Worm (Caenorhabditis elegans) whole organism, L1 larva: Measurements from ENCODE around the gene Y39F10C.3.
A peak's percentile ranks its signal among the peaks of the same experiment; 100 is the strongest.

Source experiments
- C34B4.2 ChIP-seq: sonication (generic microtip); optimal IDR thresholded peaks from 2 replicates; lab custom pipeline; 2017; ENCODE audit warnings: mild to moderate bottlenecking, missing genetic modification characterization, missing compliant biosample characterization
- Y116A8C.19 ChIP-seq: sonication (generic microtip); optimal IDR thresholded peaks from 2 replicates; lab custom pipeline; 2016; ENCODE audit warnings: missing compliant biosample characterization, missing genetic modification characterization, borderline replicate concordance
- aha-1 ChIP-seq: fragments of 150-350 bp; optimal IDR thresholded peaks from 2 replicates; lab custom pipeline; 2014; ENCODE audit warnings: missing biosample characterization, missing genetic modification characterization
- alr-1 ChIP-seq: fragments of 200-800 bp; sonication (Bioruptor generic); optimal IDR thresholded peaks from 2 replicates; lab custom pipeline; 2018; ENCODE audit warnings: borderline replicate concordance, mild to moderate bottlenecking, missing genetic modification characterization, missing compliant biosample characterization
- ceh-8 ChIP-seq: fragments of 200-800 bp; sonication (Bioruptor generic); optimal IDR thresholded peaks from 2 replicates; lab custom pipeline; 2018; ENCODE audit warnings: mild to moderate bottlenecking, missing genetic modification characterization, moderate library complexity, missing compliant biosample characterization
- ces-1 ChIP-seq: fragments of 150-350 bp; optimal IDR thresholded peaks from 2 replicates; lab custom pipeline; 2014; ENCODE audit warnings: missing biosample characterization, missing genetic modification reagents, missing genetic modification characterization
- dpl-1 ChIP-seq, 3 experiments: fragments of 150-350 bp in 2 of 3; sonication (generic microtip) in 1 of 3; optimal IDR thresholded peaks; 2 replicates each; lab custom pipeline; 2014 to 2017; ENCODE audit warnings: missing biosample characterization in 3 of 3, missing genetic modification characterization in 3 of 3, missing genetic modification reagents in 3 of 3
- efl-1 ChIP-seq, 4 experiments: fragments of 150-350 bp; optimal IDR thresholded peaks in 3 of 4; peaks in 1 of 4; 1 replicate in 1 of 4; 2 replicates in 3 of 4; lab custom pipeline; 2014; ENCODE audit warnings: missing biosample characterization in 2 of 4, missing genetic modification characterization in 2 of 4, missing genetic modification reagents in 2 of 4
- efl-3 ChIP-seq: fragments of 200-800 bp; sonication (Bioruptor generic); optimal IDR thresholded peaks from 2 replicates; lab custom pipeline; 2018; ENCODE audit warnings: mild to moderate bottlenecking, missing genetic modification characterization, missing compliant biosample characterization
- egl-13 ChIP-seq: sonication (generic microtip); optimal IDR thresholded peaks from 2 replicates; lab custom pipeline; 2016; ENCODE audit warnings: missing genotype, missing genetic modification reagents, missing genetic modification characterization, missing compliant biosample characterization
- ets-5 ChIP-seq: fragments of 200-800 bp; sonication (Bioruptor generic); IDR thresholded peaks from 2 replicates; pipeline ENCODE4 v1.3.6; 2022; ENCODE audit warnings: missing genetic modification characterization, missing compliant biosample characterization
- fkh-10 ChIP-seq: sonication (generic microtip); optimal IDR thresholded peaks from 2 replicates; lab custom pipeline; 2017; ENCODE audit warnings: missing biosample characterization, missing genetic modification reagents, missing genetic modification characterization
- fkh-4 ChIP-seq: sonication (generic microtip); optimal IDR thresholded peaks from 2 replicates; lab custom pipeline; 2016; ENCODE audit warnings: missing compliant biosample characterization, missing genetic modification characterization, borderline replicate concordance
- fkh-8 ChIP-seq: sonication (generic microtip); optimal IDR thresholded peaks from 2 replicates; lab custom pipeline; 2016; ENCODE audit warnings: mild to moderate bottlenecking, missing genetic modification characterization, missing compliant biosample characterization
- grh-1 ChIP-seq: fragments of 200-800 bp; sonication (Bioruptor generic); IDR thresholded peaks from 2 replicates; pipeline ENCODE4 v1.3.6; 2022; ENCODE audit warnings: missing genetic modification reagents, missing genetic modification characterization, missing compliant biosample characterization
- irx-1 ChIP-seq: sonication (generic microtip); optimal IDR thresholded peaks from 2 replicates; lab custom pipeline; 2016; ENCODE audit warnings: missing genetic modification characterization, missing compliant biosample characterization
- isw-1 ChIP-seq: fragments of 200-800 bp; sonication (Bioruptor generic); IDR thresholded peaks from 2 replicates; pipeline ENCODE4 v1.3.6; 2022; ENCODE audit warnings: missing genetic modification characterization, missing compliant biosample characterization
- lin-13 ChIP-seq: fragments of 150-350 bp; optimal IDR thresholded peaks from 2 replicates; lab custom pipeline; 2014; ENCODE audit warnings: missing biosample characterization, missing genetic modification reagents, missing genetic modification characterization
- lin-35 ChIP-seq, 2 experiments: fragments of 150-350 bp; optimal IDR thresholded peaks; 2 replicates each; lab custom pipeline; 2014; ENCODE audit warnings: missing biosample characterization in 2 of 2, missing genetic modification characterization in 2 of 2, missing genetic modification reagents in 2 of 2
- lir-3 ChIP-seq: sonication (generic microtip); optimal IDR thresholded peaks from 2 replicates; lab custom pipeline; 2016; ENCODE audit warnings: mild to moderate bottlenecking, missing genetic modification characterization, moderate library complexity, missing compliant biosample characterization; ENCODE audit not compliant: poor library complexity
- mab-9 ChIP-seq: fragments of 200-800 bp; sonication (Bioruptor generic); IDR thresholded peaks from 2 replicates; pipeline ENCODE4 v1.3.6; 2022; ENCODE audit warnings: missing genetic modification reagents, missing genetic modification characterization, missing compliant biosample characterization
- mep-1 ChIP-seq: fragments of 150-350 bp; optimal IDR thresholded peaks from 2 replicates; lab custom pipeline; 2014; ENCODE audit warnings: missing biosample characterization, missing genetic modification characterization
- nhr-11 ChIP-seq: fragments of 150-350 bp; optimal IDR thresholded peaks from 2 replicates; lab custom pipeline; 2014; ENCODE audit warnings: missing biosample characterization, missing genetic modification characterization
- nhr-12 ChIP-seq: sonication (generic microtip); optimal IDR thresholded peaks from 2 replicates; lab custom pipeline; 2017; ENCODE audit warnings: missing biosample characterization, missing genetic modification characterization
- nhr-20 ChIP-seq: sonication (generic microtip); optimal IDR thresholded peaks from 2 replicates; lab custom pipeline; 2016; ENCODE audit warnings: mild to moderate bottlenecking, missing genetic modification characterization, missing compliant biosample characterization
- nhr-76 ChIP-seq: sonication (generic microtip); optimal IDR thresholded peaks from 2 replicates; lab custom pipeline; 2017; ENCODE audit warnings: missing biosample characterization, missing genetic modification characterization
- nhr-77 ChIP-seq: fragments of 150-350 bp; optimal IDR thresholded peaks from 2 replicates; lab custom pipeline; 2014; ENCODE audit warnings: missing biosample characterization, missing genetic modification characterization
- nhr-90 ChIP-seq: sonication (generic microtip); optimal IDR thresholded peaks from 2 replicates; lab custom pipeline; 2016; ENCODE audit warnings: mild to moderate bottlenecking, missing genetic modification characterization, missing compliant biosample characterization; ENCODE audit not compliant: poor library complexity
- pax-3 ChIP-seq: fragments of 200-800 bp; sonication (Bioruptor generic); optimal IDR thresholded peaks from 2 replicates; lab custom pipeline; 2018; ENCODE audit warnings: mild to moderate bottlenecking, missing genetic modification characterization, moderate library complexity, missing compliant biosample characterization
- snpc-4 ChIP-seq: fragments of 150-350 bp; optimal IDR thresholded peaks from 2 replicates; lab custom pipeline; 2014; ENCODE audit warnings: missing biosample characterization, missing genetic modification characterization
- snu-23 ChIP-seq: sonication (generic microtip); optimal IDR thresholded peaks from 2 replicates; lab custom pipeline; 2016; ENCODE audit warnings: missing genetic modification characterization, missing compliant biosample characterization
- sptf-1 ChIP-seq: fragments of 150-350 bp; optimal IDR thresholded peaks from 2 replicates; lab custom pipeline; 2014; ENCODE audit warnings: missing biosample characterization, missing genetic modification characterization
- tlp-1 ChIP-seq: fragments of 150-350 bp; optimal IDR thresholded peaks from 2 replicates; lab custom pipeline; 2014; ENCODE audit warnings: missing biosample characterization, missing genetic modification characterization
- unc-130 ChIP-seq: fragments of 150-350 bp; optimal IDR thresholded peaks from 2 replicates; lab custom pipeline; 2017; ENCODE audit warnings: missing biosample characterization, missing genetic modification characterization, inconsistent platforms
- unc-30 ChIP-seq: sonication (generic microtip); optimal IDR thresholded peaks from 2 replicates; lab custom pipeline; 2017; ENCODE audit warnings: missing biosample characterization, missing genetic modification characterization
- unc-86 ChIP-seq: sonication (generic microtip); optimal IDR thresholded peaks from 2 replicates; lab custom pipeline; 2016; ENCODE audit warnings: missing genetic modification characterization, missing compliant biosample characterization
- unc-98 ChIP-seq: fragments of 200-800 bp; sonication (Bioruptor generic); IDR thresholded peaks from 2 replicates; pipeline ENCODE4 v1.3.6; 2022; ENCODE audit warnings: missing genetic modification characterization, missing compliant biosample characterization
- vab-15 ChIP-seq: sonication (generic microtip); optimal IDR thresholded peaks from 2 replicates; lab custom pipeline; 2017; ENCODE audit warnings: missing genotype, mild to moderate bottlenecking, missing genetic modification characterization, missing compliant biosample characterization
- xbp-1 ChIP-seq: sonication (generic microtip); optimal IDR thresholded peaks from 2 replicates; lab custom pipeline; 2016; ENCODE audit warnings: missing genetic modification characterization, missing compliant biosample characterization
- zip-4 ChIP-seq: fragments of 200-800 bp; sonication (Bioruptor generic); optimal IDR thresholded peaks from 2 replicates; lab custom pipeline; 2018; ENCODE audit warnings: mild to moderate bottlenecking, missing genetic modification characterization, moderate library complexity, missing compliant biosample characterization
- ztf-11 ChIP-seq, 2 experiments: sonication (generic microtip); optimal IDR thresholded peaks; 2 replicates each; lab custom pipeline; 2016 to 2017; ENCODE audit warnings: missing genetic modification characterization in 2 of 2, missing biosample characterization in 1 of 2, missing compliant biosample characterization in 1 of 2
- ztf-4 ChIP-seq: fragments of 150-350 bp; optimal IDR thresholded peaks from 2 replicates; lab custom pipeline; 2014; ENCODE audit warnings: missing biosample characterization, missing genetic modification characterization

Y39F10C.3 gene

DNA sequence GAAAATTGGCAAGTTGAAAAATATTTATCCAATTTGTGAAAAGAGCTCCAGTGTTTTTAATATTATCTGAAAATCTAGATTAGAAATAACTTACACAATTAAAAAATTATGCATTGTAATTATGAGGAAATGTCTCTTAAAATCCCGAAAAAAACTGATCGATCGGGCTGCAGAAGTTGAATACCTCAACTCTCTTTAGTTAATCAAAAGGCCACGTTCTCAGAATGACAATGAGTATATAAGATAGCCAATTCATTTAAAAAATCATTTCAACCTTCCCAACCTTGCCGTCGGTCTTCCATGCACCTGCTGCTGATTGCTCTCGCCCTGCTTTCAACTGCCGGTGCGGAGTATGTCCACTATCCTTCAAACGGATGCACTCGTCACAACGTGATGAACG lies 15.5 kb downstream of the Y39F10C.3 start, which contains the start of gene T02H6.4 (continued):
- TF ChIP-seq fkh-4 (tag; lab: Kevin White, UChicago): no peak

ce11 chrII:691550-691949 lies 17.3 kb downstream of the Y39F10C.3 start, which contains the start of gene T02H6.3:
Gene T02H6.3 (plus strand): TSS chrII:691850.
- TF ChIP-seq nhr-77: no peak
- TF ChIP-seq mep-1: no peak
- no peak for TF ChIP-seq snpc-4 (tag; lab: Kevin White, UChicago)
- TF ChIP-seq pax-3 (tag; lab: Kevin White, UChicago): no peak
- TF ChIP-seq zip-4 (GFP tag; lab: Kevin White, UChicago): no peak
- no peak for TF ChIP-seq egl-13
- no peak for TF ChIP-seq grh-1 (GFP tag; lab: Robert Waterston, UW)
- no peak for TF ChIP-seq nhr-76
- TF ChIP-seq snu-23 (GFP tag; lab: Kevin White, UChicago): no peak
- no peak for TF ChIP-seq dpl-1 (GFP tag; optimal IDR thresholded peaks at IDR 0.05; lab: Kevin White, UChicago)
- TF ChIP-seq unc-130 (tag; lab: Kevin White, UChicago): no peak
- TF ChIP-seq lir-3 (tag; lab: Kevin White, UChicago): no peak
- no peak for TF ChIP-seq efl-3 (GFP tag; lab: Kevin White, UChicago)
- TF ChIP-seq unc-86 (tag; lab: Kevin White, UChicago): no peak
- no peak for TF ChIP-seq nhr-90
- no peak for TF ChIP-seq ces-1
- no peak for TF ChIP-seq xbp-1 (tag; lab: Kevin White, UChicago)
- no peak for TF ChIP-seq fkh-10 (GFP tag; lab: Kevin White, UChicago)
- no peak for TF ChIP-seq fkh-8
- no peak for TF ChIP-seq irx-1 (tag; lab: Kevin White, UChicago)

DNA sequence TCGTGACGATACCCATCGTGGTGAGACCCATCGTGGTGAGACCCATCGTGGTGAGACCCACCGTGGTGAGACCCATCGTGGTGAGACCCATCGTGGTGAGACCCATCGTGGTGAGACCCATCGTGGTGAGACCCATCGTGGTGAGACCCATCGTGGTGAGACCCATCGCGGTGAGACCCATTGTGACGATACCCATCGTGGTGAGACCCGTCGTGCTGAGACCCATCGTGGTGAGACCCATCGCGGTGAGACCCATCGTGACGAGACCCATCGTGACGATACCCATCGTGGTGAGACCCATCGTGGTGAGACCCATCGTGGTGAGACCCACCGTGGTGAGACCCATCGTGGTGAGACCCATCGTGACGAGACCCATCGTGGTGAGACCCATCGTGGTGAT lies 20.9 kb downstream of the Y39F10C.3 start:
- TF ChIP-seq ets-5 (GFP tag; lab: Robert Waterston, UW) (peak; percentile 61; the same call in 1 of the 2 replicates), unc-98 (GFP tag; lab: Robert Waterston, UW) (peak; percentile 13; the same call in 1 of the 2 replicates), grh-1 (GFP tag; lab: Robert Waterston, UW) (peak; percentile 39; the same call in 1 of the 2 replicates)
- TF ChIP-seq, all 84 proteins: peak for 3; not testable (repeated sequence) for 81

- TF ChIP-seq vab-15 (tag; lab: Kevin White, UChicago): no peak
- TF ChIP-seq aha-1: no peak
- no peak for TF ChIP-seq nhr-12 (tag; lab: Kevin White, UChicago)
- TF ChIP-seq ets-5 (GFP tag; lab: Robert Waterston, UW): no peak
- TF ChIP-seq fkh-8: no peak
- no peak for TF ChIP-seq dpl-1 (GFP tag; optimal IDR thresholded peaks at IDR 0.05; lab: Kevin White, UChicago)
- TF ChIP-seq grh-1 (GFP tag; lab: Robert Waterston, UW): no peak
- no peak for TF ChIP-seq ceh-8
- TF ChIP-seq lin-13 (GFP tag; lab: Kevin White, UChicago): no peak
- no peak for TF ChIP-seq fkh-4 (tag; lab: Kevin White, UChicago)
Measured at ce11 chrII:701025-701370, 26.8 kb downstream of the Y39F10C.3 start, which contains the start of gene T02H6.11. Gene T02H6.11 (minus strand): TSS chrII:701125.

- TF ChIP-seq lin-35 (GFP tag; optimal IDR thresholded peaks at IDR 0.05; lab: Kevin White, UChicago) (peak in 1 of 2 experiments; percentile 11), ztf-11 (tag; optimal IDR thresholded peaks at IDR 0.05; lab: Kevin White, UChicago) (no peak), dpl-1 (GFP tag; optimal IDR thresholded peaks at IDR 0.05; lab: Kevin White, UChicago) (peak in 1 of 3 experiments; percentile 6), isw-1 (GFP tag; lab: Robert Waterston, UW) (no peak), unc-98 (GFP tag; lab: Robert Waterston, UW) (no peak), alr-1 (tag; lab: Kevin White, UChicago) (no peak), sptf-1 (no peak), Y116A8C.19 (no peak), fkh-10 (GFP tag; lab: Kevin White, UChicago) (no peak), ztf-4 (tag; lab: Kevin White, UChicago) (no peak), nhr-11 (tag; lab: Kevin White, UChicago) (no peak), mab-9 (GFP tag; lab: Robert Waterston, UW) (no peak), nhr-20 (no peak), efl-1 (optimal IDR thresholded peaks at IDR 0.05; lab: Kevin White, UChicago) (peak in 1 of 2 experiments; percentile 33), efl-1 (GFP tag; optimal IDR thresholded peaks at IDR 0.05 in 1 of 2; lab: Kevin White, UChicago) (peak in 1 of 2 experiments; percentile 72), unc-30 (tag; lab: Kevin White, UChicago) (no peak), lir-3 (tag; lab: Kevin White, UChicago) (no peak), nhr-12 (tag; lab: Kevin White, UChicago) (no peak), efl-3 (GFP tag; lab: Kevin White, UChicago) (no peak), xbp-1 (tag; lab: Kevin White, UChicago) (peak; percentile 10), C34B4.2 (tag; lab: Kevin White, UChicago) (no peak), tlp-1 (tag; lab: Kevin White, UChicago) (no peak)
Measured at ce11 chrII:701371-702139, 27.3 kb downstream of the Y39F10C.3 start, which contains the start of gene thoc-1. Gene thoc-1 (plus strand): TSS chrII:702107.
